Worm (Caenorhabditis elegans): ENCODE data around the gene cam-1.

DNA sequence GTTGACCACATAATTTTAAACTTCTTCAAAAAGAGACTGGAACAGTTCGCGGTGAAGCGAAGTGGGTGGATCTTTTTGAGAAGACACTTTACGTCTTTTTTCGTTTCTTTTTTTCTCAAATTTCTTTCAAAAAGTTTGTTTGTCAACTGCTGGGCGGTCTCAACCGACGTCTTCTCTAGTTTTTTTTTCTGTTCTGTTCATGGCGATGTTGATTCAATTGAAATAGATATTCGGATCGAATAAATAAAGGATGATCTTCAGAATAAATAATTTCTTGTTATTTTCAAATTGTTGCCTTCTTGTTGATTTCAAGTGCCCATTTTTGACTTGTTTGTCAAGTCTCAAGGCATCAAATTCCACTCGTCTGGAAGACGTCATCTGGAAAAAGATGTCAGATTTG lies 59.7 kb downstream of the cam-1 start, which contains the start of gene T26C5.4:
- TF ChIP-seq C06A6.2 (GFP tag; conservative IDR thresholded peaks at IDR 0.05) (no peak), nfya-1 (tag; optimal IDR thresholded peaks at IDR 0.05; ENCODE audit: borderline replicate concordance, insufficient read depth) (no peak), madf-3 (GFP tag; IDR thresholded peaks at IDR 0.05) (no peak), ceh-91 (GFP tag; IDR thresholded peaks at IDR 0.05) (no peak), somi-1 (GFP tag; optimal IDR thresholded peaks at IDR 0.05) (no peak), ztf-22 (GFP tag; optimal IDR thresholded peaks at IDR 0.05) (no peak), attf-6 (GFP tag; IDR thresholded peaks at IDR 0.05) (no peak)

Measured in whole organism, young adult.